Fruit fly (Drosophila melanogaster) whole organism: ENCODE data around the gene oaf.
A peak's percentile ranks its signal among the peaks of the same experiment; 100 is the strongest.

Experiments used
- CG8478 ChIP-seq: fragments of >200 bp; optimal IDR thresholded peaks from 2 replicates; lab custom pipeline; 2018; ENCODE audit warnings: inconsistent platforms
- Dll ChIP-seq: fragments of >200 bp; optimal IDR thresholded peaks from 2 replicates; lab custom pipeline; 2017
- pan ChIP-seq: fragments of >200 bp; optimal IDR thresholded peaks from 2 replicates; lab custom pipeline; 2017
- psq ChIP-seq: fragments of >200 bp; optimal IDR thresholded peaks from 2 replicates; lab custom pipeline; 2017
- usp ChIP-seq: fragments of >200 bp; optimal IDR thresholded peaks from 2 replicates; lab custom pipeline; 2017; ENCODE audit warnings: missing biosample characterization, missing genetic modification characterization, mixed read lengths

DNA sequence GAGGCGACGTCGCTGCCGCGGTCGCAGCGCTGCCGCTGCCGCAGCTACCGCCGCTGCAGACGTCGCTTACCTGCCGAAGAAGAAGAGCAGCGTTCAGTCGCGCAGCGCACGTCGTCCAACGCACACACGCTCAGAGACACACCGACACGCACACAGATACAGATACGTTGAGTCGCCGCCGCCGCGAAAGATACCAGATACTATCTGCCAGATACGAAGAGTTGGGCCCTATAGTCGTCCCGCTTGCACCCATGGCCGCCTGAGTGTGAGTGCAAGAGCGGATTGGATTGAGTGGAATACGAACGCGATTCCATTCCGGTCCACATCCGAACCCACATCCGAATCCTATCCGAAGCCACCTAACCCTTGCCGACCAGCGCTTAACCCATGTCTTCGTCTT lies 38.1 kb upstream of the oaf start:
- peak; percentile 47 for TF ChIP-seq CG8478 (lab: Kevin White, UChicago)
- no peak for TF ChIP-seq psq (lab: Kevin White, UChicago)
- TF ChIP-seq Dll (lab: Kevin White, UChicago): no peak
- TF ChIP-seq usp: no peak
- TF ChIP-seq pan: no peak
